Fruit fly (Drosophila melanogaster) whole organism, embryonic: ENCODE results near the gene CG7430.
A peak's percentile ranks its signal among the peaks of the same experiment; 100 is the strongest.

ENCODE experiments used
- Antp ChIP-seq: fragments of 200-800 bp; sonication (Bioruptor generic); optimal IDR thresholded peaks from 3 replicates; lab custom pipeline; 2016; ENCODE audit warnings: missing biosample characterization, missing genetic modification characterization
- CG10209 ChIP-seq: fragments of 200-800 bp; sonication (Bioruptor generic); optimal IDR thresholded peaks from 3 replicates; lab custom pipeline; 2017; ENCODE audit warnings: missing biosample characterization, mild to moderate bottlenecking, missing genetic modification characterization, missing genetic modification reagents
- CG10431 ChIP-seq: fragments of 200-800 bp; sonication (Bioruptor generic); optimal IDR thresholded peaks from 3 replicates; lab custom pipeline; 2018; ENCODE audit warnings: missing biosample characterization, mild to moderate bottlenecking, missing genetic modification characterization
- CG11093 ChIP-seq: fragments of 200-800 bp; sonication (Bioruptor generic); IDR thresholded peaks from 3 replicates; pipeline ENCODE4 v1.3.6; 2022; ENCODE audit warnings: missing biosample characterization, missing genetic modification characterization
- CG11247 ChIP-seq: fragments of 200-800 bp; sonication (Bioruptor generic); IDR thresholded peaks from 2 replicates; pipeline ENCODE4 v1.3.6; 2022; ENCODE audit warnings: missing biosample characterization, missing genetic modification characterization
- CG12219 ChIP-seq: fragments of 200-800 bp; sonication (Bioruptor generic); optimal IDR thresholded peaks from 3 replicates; lab custom pipeline; 2018; ENCODE audit warnings: missing biosample characterization, mild to moderate bottlenecking, missing genetic modification characterization
- CG12299 ChIP-seq: fragments of 200-800 bp; sonication (Bioruptor generic); optimal IDR thresholded peaks from 2 replicates; lab custom pipeline; 2018; ENCODE audit warnings: missing biosample characterization, mild to moderate bottlenecking, missing genetic modification characterization
- CG1647 ChIP-seq: fragments of 200-800 bp; sonication (Bioruptor generic); optimal IDR thresholded peaks from 3 replicates; lab custom pipeline; 2016; ENCODE audit warnings: missing biosample characterization, missing genetic modification characterization
- CG16779 ChIP-seq: fragments of 200-800 bp; sonication (Bioruptor generic); IDR thresholded peaks from 2 replicates; pipeline ENCODE4 v1.3.6; 2022; ENCODE audit warnings: missing biosample characterization, missing genetic modification characterization
- CG2199 ChIP-seq: fragments of 200-800 bp; sonication (Bioruptor generic); IDR thresholded peaks from 3 replicates; pipeline ENCODE4 v1.3.6; 2022; ENCODE audit warnings: missing biosample characterization, missing genetic modification characterization
- CG31388 ChIP-seq: fragments of 200-800 bp; sonication (Bioruptor generic); optimal IDR thresholded peaks from 2 replicates; lab custom pipeline; 2016; ENCODE audit warnings: missing biosample characterization, missing genetic modification characterization
- CG32767 ChIP-seq: fragments of 200-800 bp; sonication (Bioruptor generic); IDR thresholded peaks from 2 replicates; pipeline ENCODE4 v1.3.6; 2022; ENCODE audit warnings: missing biosample characterization, missing genetic modification characterization
- CG34224 ChIP-seq: fragments of 200-800 bp; sonication (Bioruptor generic); IDR thresholded peaks from 3 replicates; pipeline ENCODE4 v1.3.6; 2022; ENCODE audit warnings: missing biosample characterization, missing genetic modification characterization; ENCODE audit not compliant: partially characterized antibody
- CG43689 ChIP-seq: fragments of 200-800 bp; sonication (Bioruptor generic); IDR thresholded peaks from 2 replicates; pipeline ENCODE4 v1.3.6; 2022; ENCODE audit warnings: missing biosample characterization, missing genetic modification characterization
- CG4854 ChIP-seq: fragments of 200-800 bp; sonication (Bioruptor generic); optimal IDR thresholded peaks from 2 replicates; lab custom pipeline; 2016; ENCODE audit warnings: missing biosample characterization, missing genetic modification characterization, inconsistent platforms
- CG5180 ChIP-seq: fragments of 200-800 bp; sonication (Bioruptor generic); optimal IDR thresholded peaks from 3 replicates; lab custom pipeline; 2017; ENCODE audit warnings: missing biosample characterization, missing genetic modification characterization, mild to moderate bottlenecking, moderate library complexity, missing genetic modification reagents
- CG6654 ChIP-seq: fragments of 200-800 bp; sonication (Bioruptor generic); optimal IDR thresholded peaks from 2 replicates; lab custom pipeline; 2017; ENCODE audit warnings: missing biosample characterization, mild to moderate bottlenecking, missing genetic modification characterization
- CG8089 ChIP-seq: fragments of 200-800 bp; sonication (Bioruptor generic); optimal IDR thresholded peaks from 3 replicates; lab custom pipeline; 2016; ENCODE audit warnings: missing biosample characterization, missing genetic modification characterization
- CG8388 ChIP-seq: fragments of 200-800 bp; sonication (Bioruptor generic); optimal IDR thresholded peaks from 2 replicates; lab custom pipeline; 2019; ENCODE audit warnings: missing biosample characterization, mild to moderate bottlenecking, missing genetic modification characterization, moderate library complexity
- CG8478 ChIP-seq: fragments of >200 bp; optimal IDR thresholded peaks from 2 replicates; lab custom pipeline; 2018
- CG9932 ChIP-seq: fragments of 200-800 bp; sonication (Bioruptor generic); IDR thresholded peaks from 2 replicates; pipeline ENCODE4 v1.3.6; 2022; ENCODE audit warnings: missing biosample characterization, missing genetic modification characterization
- CkIIα-i1 ChIP-seq: fragments of 200-800 bp; sonication (Bioruptor generic); IDR thresholded peaks from 2 replicates; pipeline ENCODE4 v1.3.6; 2022; ENCODE audit warnings: missing biosample characterization, missing genetic modification characterization
- Deaf1 ChIP-seq: fragments of 200-800 bp; optimal IDR thresholded peaks from 3 replicates; lab custom pipeline; 2019; ENCODE audit warnings: missing biosample characterization, mild to moderate bottlenecking, missing genetic modification characterization, moderate library complexity
- Drgx ChIP-seq: fragments of 200-800 bp; sonication (Bioruptor generic); IDR thresholded peaks from 2 replicates; pipeline ENCODE4 v1.3.6; 2022; ENCODE audit warnings: missing biosample characterization, missing genetic modification characterization
- E2f2 ChIP-seq: fragments of 200-800 bp; sonication (Bioruptor generic); IDR thresholded peaks from 2 replicates; pipeline ENCODE4 v1.3.6; 2022; ENCODE audit warnings: missing biosample characterization, missing genetic modification characterization
- Fer1 ChIP-seq: fragments of 200-800 bp; sonication (Bioruptor generic); optimal IDR thresholded peaks from 2 replicates; lab custom pipeline; 2017; ENCODE audit warnings: missing biosample characterization, mild to moderate bottlenecking, missing genetic modification characterization
- GATAe ChIP-seq: fragments of 200-800 bp; sonication (Bioruptor generic); conservative IDR thresholded peaks from 2 replicates; pipeline ENCODE4 v1.3.6; 2022; ENCODE audit warnings: missing biosample characterization, missing genetic modification characterization
- Hey ChIP-seq: fragments of 200-800 bp; sonication (Bioruptor generic); optimal IDR thresholded peaks from 3 replicates; lab custom pipeline; 2018; ENCODE audit warnings: missing biosample characterization, mild to moderate bottlenecking, missing genetic modification characterization
- Hmr ChIP-seq: fragments of 200-800 bp; sonication (Bioruptor generic); optimal IDR thresholded peaks from 3 replicates; lab custom pipeline; 2017; ENCODE audit warnings: mild to moderate bottlenecking, missing biosample characterization, missing genetic modification reagents, missing genetic modification characterization
- Hr51 ChIP-seq, 2 experiments: fragments of 200-800 bp; sonication (Bioruptor generic); optimal IDR thresholded peaks; 2 replicates in 1 of 2; 3 replicates in 1 of 2; lab custom pipeline; 2016 to 2018; ENCODE audit warnings: missing biosample characterization in 2 of 2, missing genetic modification characterization in 2 of 2, mild to moderate bottlenecking in 1 of 2, moderate library complexity in 1 of 2
- Hr78 ChIP-seq, 2 experiments: fragments of 200-800 bp in 1 of 2; fragments of >200 bp in 1 of 2; sonication (Bioruptor generic) in 1 of 2; optimal IDR thresholded peaks; 2 replicates each; lab custom pipeline; 2017 to 2019; ENCODE audit warnings: missing biosample characterization in 2 of 2, missing genetic modification characterization in 2 of 2, mild to moderate bottlenecking in 1 of 2, moderate library complexity in 1 of 2
- Mad ChIP-seq: fragments of 200-800 bp; sonication (Bioruptor generic); optimal IDR thresholded peaks from 2 replicates; lab custom pipeline; 2016; ENCODE audit warnings: missing biosample characterization, missing genetic modification characterization
- Max ChIP-seq: fragments of 200-800 bp; sonication (Bioruptor generic); optimal IDR thresholded peaks from 2 replicates; lab custom pipeline; 2016; ENCODE audit warnings: missing biosample characterization, mild to moderate bottlenecking, missing genetic modification characterization
- NC2β ChIP-seq: fragments of 200-800 bp; sonication (Bioruptor generic); optimal IDR thresholded peaks from 2 replicates; lab custom pipeline; 2016; ENCODE audit warnings: missing biosample characterization, missing genetic modification characterization
- Neu2 ChIP-seq: fragments of 200-800 bp; sonication (Bioruptor generic); optimal IDR thresholded peaks from 3 replicates; lab custom pipeline; 2016; ENCODE audit warnings: missing biosample characterization, missing genetic modification characterization, borderline replicate concordance
- amos ChIP-seq: fragments of 200-800 bp; sonication (Bioruptor generic); IDR thresholded peaks from 2 replicates; pipeline ENCODE4 v1.3.6; 2022; ENCODE audit warnings: missing biosample characterization, missing genetic modification characterization; ENCODE audit not compliant: partially characterized antibody
- br ChIP-seq: fragments of >200 bp; optimal IDR thresholded peaks from 2 replicates; lab custom pipeline; 2017
- btn ChIP-seq: fragments of 200-800 bp; sonication (Bioruptor generic); optimal IDR thresholded peaks from 2 replicates; lab custom pipeline; 2016; ENCODE audit warnings: missing biosample characterization, missing genetic modification characterization
- cwo ChIP-seq: fragments of 200-800 bp; sonication (Bioruptor generic); optimal IDR thresholded peaks from 3 replicates; lab custom pipeline; 2017; ENCODE audit warnings: missing biosample characterization, missing genetic modification characterization, mild to moderate bottlenecking, moderate library complexity, missing genetic modification reagents
- fu2 ChIP-seq: fragments of 200-800 bp; sonication (Bioruptor generic); optimal IDR thresholded peaks from 2 replicates; lab custom pipeline; 2016; ENCODE audit warnings: missing biosample characterization, missing genetic modification characterization
- ham ChIP-seq: fragments of 200-800 bp; sonication (Bioruptor generic); IDR thresholded peaks from 2 replicates; pipeline ENCODE4 v1.3.6; 2022; ENCODE audit warnings: missing biosample characterization, missing genetic modification characterization
- jigr1 ChIP-seq: fragments of 200-800 bp; sonication (Bioruptor generic); IDR thresholded peaks from 3 replicates; pipeline ENCODE4 v1.3.6; 2022; ENCODE audit warnings: missing biosample characterization, missing genetic modification characterization
- lab ChIP-seq: fragments of 200-800 bp; sonication (Bioruptor generic); optimal IDR thresholded peaks from 3 replicates; lab custom pipeline; 2017; ENCODE audit warnings: missing biosample characterization, missing genetic modification characterization, mild to moderate bottlenecking, moderate library complexity, missing genetic modification reagents
- onecut ChIP-seq: fragments of 200-800 bp; sonication (Bioruptor generic); IDR thresholded peaks from 2 replicates; pipeline ENCODE4 v1.3.6; 2022; ENCODE audit warnings: missing biosample characterization, missing genetic modification characterization
- otp ChIP-seq: fragments of 200-800 bp; sonication (Bioruptor generic); IDR thresholded peaks from 3 replicates; pipeline ENCODE4, ENCODE4 v1.3.6; 2022; ENCODE audit warnings: missing biosample characterization, missing genetic modification characterization
- pb ChIP-seq: fragments of 200-800 bp; sonication (Bioruptor generic); optimal IDR thresholded peaks from 3 replicates; lab custom pipeline; 2016; ENCODE audit warnings: missing biosample characterization, missing genetic modification characterization
- prd ChIP-seq, 3 experiments: fragments of >200 bp in 2 of 3; fragments of 200-800 bp in 1 of 3; sonication (Bioruptor generic) in 1 of 3; optimal IDR thresholded peaks in 2 of 3; IDR thresholded peaks in 1 of 3; 2 replicates in 2 of 3; 3 replicates in 1 of 3; pipeline versions ENCODE4 v1.3.6 to Lab custom; 2017 to 2022; ENCODE audit warnings: missing biosample characterization in 1 of 3, missing genetic modification characterization in 1 of 3
- psq ChIP-seq: fragments of 200-800 bp; sonication (Bioruptor generic); optimal IDR thresholded peaks from 2 replicates; lab custom pipeline; 2017; ENCODE audit warnings: missing biosample characterization, missing genetic modification characterization
- stc ChIP-seq: fragments of 200-800 bp; sonication (Bioruptor generic); IDR thresholded peaks from 2 replicates; pipeline ENCODE4 v1.3.6; 2022; ENCODE audit warnings: missing biosample characterization, missing genetic modification characterization
- vfl ChIP-seq: fragments of 200-800 bp; sonication (Bioruptor generic); optimal IDR thresholded peaks from 2 replicates; lab custom pipeline; 2016; ENCODE audit warnings: missing biosample characterization, missing genetic modification characterization

The CG7430 gene

dm6 chr3L:17846169-17846981 lies at the start of gene CG7430, which contains the start of gene MED19 (continued):
- TF ChIP-seq onecut (GFP tag; lab: Robert Waterston, UW) (no peak), Deaf1 (no peak), psq (GFP tag; lab: Kevin White, UChicago) (no peak), CkIIα-i1 (GFP tag; lab: Robert Waterston, UW) (no peak), CG43689 (no peak), CG34224 (GFP tag; lab: Robert Waterston, UW) (peak; percentile 28; the same call in 1 of the 3 replicates), CG4854 (GFP tag; lab: Kevin White, UChicago) (no peak), jigr1 (no peak), br (lab: Kevin White, UChicago) (no peak), CG5180 (no peak), NC2β (GFP tag; lab: Kevin White, UChicago) (no peak), Fer1 (GFP tag; lab: Kevin White, UChicago) (peak; percentile 70), stc (GFP tag; lab: Robert Waterston, UW) (no peak), pb (GFP tag; lab: Kevin White, UChicago) (no peak), CG8089 (GFP tag; lab: Kevin White, UChicago) (no peak), CG12219 (no peak), Hey (tag; lab: Kevin White, UChicago) (no peak), GATAe (no peak), Max (GFP tag; lab: Kevin White, UChicago) (no peak), CG11093 (GFP tag; lab: Robert Waterston, UW) (no peak), Hr51 (GFP tag; optimal IDR thresholded peaks at IDR 0.05; lab: Kevin White, UChicago) (no peak), CG12299 (no peak), E2f2 (peak; percentile 32), ham (no peak), CG16779 (no peak), lab (no peak), vfl (GFP tag; lab: Kevin White, UChicago) (no peak), Drgx (no peak), CG10431 (GFP tag; lab: Kevin White, UChicago) (peak; percentile 33), Neu2 (GFP tag; lab: Kevin White, UChicago) (no peak), amos (GFP tag; lab: Robert Waterston, UW) (peak; percentile 62), Antp (GFP tag; lab: Kevin White, UChicago) (no peak), CG31388 (GFP tag; lab: Kevin White, UChicago) (no peak), CG8478 (lab: Kevin White, UChicago) (peak; percentile 63), CG2199 (GFP tag; lab: Robert Waterston, UW) (no peak), cwo (GFP tag; lab: Kevin White, UChicago) (no peak), prd (optimal IDR thresholded peaks at IDR 0.05; lab: Kevin White, UChicago) (no peak), prd (GFP tag; IDR thresholded peaks at IDR 0.05; lab: Robert Waterston, UW) (no peak), CG11247 (no peak), Hmr (GFP tag; lab: Kevin White, UChicago) (peak; percentile 45), otp (GFP tag; lab: Robert Waterston, UW) (no peak), btn (GFP tag; lab: Kevin White, UChicago) (no peak), CG1647 (no peak), Hr78 (GFP tag; optimal IDR thresholded peaks at IDR 0.05; lab: Kevin White, UChicago) (no peak), CG32767 (GFP tag; lab: Robert Waterston, UW) (no peak), CG8388 (GFP tag; lab: Kevin White, UChicago) (no peak), CG6654 (GFP tag; lab: Kevin White, UChicago) (no peak), Mad (GFP tag; lab: Kevin White, UChicago) (no peak), CG9932 (GFP tag; lab: Robert Waterston, UW) (peak; percentile 47), CG10209 (GFP tag; lab: Kevin White, UChicago) (no peak), fu2 (GFP tag; lab: Kevin White, UChicago) (no peak)
